ENCODE assay signal across 1 fruit fly cellular context in genomic region chr3L:5941086-5941485, dm6.
TF ChIP-seq lines count a peak whose summit lies in the region.

No protein-coding gene starts in this region.

TF ChIP-seq in whole organism, prepupa, 60 proteins besides CTCF, POLR2A, EP300 and RAD21 (continued from another document):
- TF ChIP-seq Sox14 (GFP tag; optimal IDR thresholded peaks at IDR 0.05; lab: Kevin White, UChicago) (peak; percentile 44), CG32006 (GFP tag; optimal IDR thresholded peaks at IDR 0.05; lab: Kevin White, UChicago) (peak; percentile 54), esn (GFP tag; optimal IDR thresholded peaks at IDR 0.05; lab: Kevin White, UChicago) (peak; percentile 65), Hr39 (GFP tag; optimal IDR thresholded peaks at IDR 0.05; lab: Kevin White, UChicago) (peak; percentile 7), CG8632 (GFP tag; optimal IDR thresholded peaks at IDR 0.05; lab: Kevin White, UChicago) (no peak), Lpt (GFP tag; optimal IDR thresholded peaks at IDR 0.05; lab: Kevin White, UChicago) (peak; percentile 34), CG7368 (GFP tag; optimal IDR thresholded peaks at IDR 0.05; lab: Kevin White, UChicago) (no peak), CG6163 (GFP tag; IDR thresholded peaks at IDR 0.05; lab: Robert Waterston, UW) (peak; percentile 74), CG16779 (tag; optimal IDR thresholded peaks at IDR 0.05; lab: Kevin White, UChicago) (peak; percentile 14), CG11762 (GFP tag; optimal IDR thresholded peaks at IDR 0.05; lab: Kevin White, UChicago; ENCODE audit: insufficient read depth) (peak; percentile 47), Ets21C (GFP tag; optimal IDR thresholded peaks at IDR 0.05; lab: Kevin White, UChicago) (no peak), dac (GFP tag; optimal IDR thresholded peaks at IDR 0.05; lab: Kevin White, UChicago) (no peak), Sox102F (GFP tag; optimal IDR thresholded peaks at IDR 0.05; lab: Kevin White, UChicago) (peak; percentile 12), OdsH (GFP tag; optimal IDR thresholded peaks at IDR 0.05; lab: Kevin White, UChicago) (peak; percentile 31), CG10669 (GFP tag; optimal IDR thresholded peaks at IDR 0.05; lab: Kevin White, UChicago) (no peak), Blimp-1 (GFP tag; optimal IDR thresholded peaks at IDR 0.05; lab: Kevin White, UChicago) (no peak), CG10631 (GFP tag; optimal IDR thresholded peaks at IDR 0.05; lab: Kevin White, UChicago) (peak; percentile 73), Hr38 (GFP tag; optimal IDR thresholded peaks at IDR 0.05; lab: Kevin White, UChicago) (no peak), CG8119 (GFP tag; IDR thresholded peaks at IDR 0.05; lab: Robert Waterston, UW) (peak; percentile 53; the same call in 2 of the 3 replicates), Sox15 (GFP tag; optimal IDR thresholded peaks at IDR 0.05; lab: Kevin White, UChicago) (no peak), eg (GFP tag; IDR thresholded peaks at IDR 0.05; lab: Robert Waterston, UW) (peak; percentile 56; the same call in 2 of the 3 replicates), fd59A (GFP tag; optimal IDR thresholded peaks at IDR 0.05; lab: Kevin White, UChicago) (no peak), CG11902 (GFP tag; optimal IDR thresholded peaks at IDR 0.05; lab: Kevin White, UChicago) (no peak), Eip78C (GFP tag; lab: Kevin White, UChicago) (peak; percentile 75), Met (GFP tag; optimal IDR thresholded peaks at IDR 0.05; lab: Kevin White, UChicago) (peak; percentile 6), CG6792 (GFP tag; optimal IDR thresholded peaks at IDR 0.05; lab: Kevin White, UChicago) (peak; percentile 27), Eip75B (GFP tag; optimal IDR thresholded peaks at IDR 0.05; lab: Kevin White, UChicago) (no peak), vri (GFP tag; optimal IDR thresholded peaks at IDR 0.05; lab: Kevin White, UChicago) (no peak), CG4318 (GFP tag; optimal IDR thresholded peaks at IDR 0.05; lab: Kevin White, UChicago) (no peak), Eip93F (GFP tag; optimal IDR thresholded peaks at IDR 0.05; lab: Kevin White, UChicago) (no peak), Hr4 (GFP tag; optimal IDR thresholded peaks at IDR 0.05; lab: Kevin White, UChicago) (peak; percentile 22), CG6276 (GFP tag; optimal IDR thresholded peaks at IDR 0.05; lab: Kevin White, UChicago) (no peak)
TF ChIP-seq in whole organism, prepupa: peak in this region for 30.
